Worm (Caenorhabditis elegans): ENCODE measurements around the gene slmp-1.

DNA sequence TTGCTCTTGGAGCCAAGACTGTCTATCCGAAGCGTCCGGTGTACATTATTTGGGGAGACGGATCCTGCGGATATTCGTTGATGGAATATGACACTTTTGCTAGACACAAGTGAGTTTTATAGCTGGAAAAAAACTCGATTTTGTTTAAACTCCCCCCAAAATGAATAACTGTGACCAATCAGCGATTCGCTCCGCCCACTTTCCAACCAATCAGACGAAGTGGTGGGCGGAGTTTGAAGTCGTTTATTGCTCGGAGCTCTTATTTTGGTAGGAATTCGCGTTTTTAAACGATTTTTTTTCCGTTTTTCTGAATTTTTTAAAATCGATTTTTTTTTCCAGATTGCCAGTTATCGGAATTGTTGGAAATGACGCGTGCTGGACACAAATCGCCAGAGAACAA is 48.2 kb downstream of the slmp-1 start:
- TF ChIP-seq Y67H2A.10 (GFP tag; conservative IDR thresholded peaks at IDR 0.05) (no peak), nhr-90 (tag; optimal IDR thresholded peaks at IDR 0.05) (no peak), tbp1 (GFP tag; optimal IDR thresholded peaks at IDR 0.05) (no peak), egl-44 (GFP tag; IDR thresholded peaks at IDR 0.05) (no peak), sdz-38 (tag; optimal IDR thresholded peaks at IDR 0.05) (no peak), nhr-179 (tag; optimal IDR thresholded peaks at IDR 0.05) (no peak), rec-8 (tag; optimal IDR thresholded peaks at IDR 0.05) (no peak), let-607 (tag; optimal IDR thresholded peaks at IDR 0.05) (no peak), hmg-20 (GFP tag; IDR thresholded peaks at IDR 0.05) (no peak)
